Worm (Caenorhabditis elegans) whole organism, L2 larva: Measurements from ENCODE around the gene W09G12.9.
A peak's percentile ranks its signal among the peaks of the same experiment; 100 is the strongest.

Experiments used
- F13H6.1 ChIP-seq: sonication (generic microtip); optimal IDR thresholded peaks from 2 replicates; lab custom pipeline; 2016; ENCODE audit warnings: missing genetic modification characterization, missing compliant biosample characterization
- dmd-4 ChIP-seq: sonication (generic microtip); optimal IDR thresholded peaks from 2 replicates; lab custom pipeline; 2017; ENCODE audit warnings: missing biosample characterization, missing genetic modification characterization
- egl-27 ChIP-seq: sonication (generic microtip); optimal IDR thresholded peaks from 3 replicates; lab custom pipeline; 2017; ENCODE audit warnings: missing biosample characterization, missing genetic modification reagents, missing genetic modification characterization
- elt-1 ChIP-seq: fragments of 150-350 bp; optimal IDR thresholded peaks from 2 replicates; lab custom pipeline; 2014; ENCODE audit warnings: missing biosample characterization, missing genetic modification characterization
- lin-11 ChIP-seq: fragments of 150-350 bp; sonication (generic microtip); optimal IDR thresholded peaks from 2 replicates; lab custom pipeline; 2014; ENCODE audit warnings: missing biosample characterization, missing genetic modification characterization, inconsistent platforms, mixed read lengths
- nhr-23 ChIP-seq: fragments of 150-350 bp; optimal IDR thresholded peaks from 2 replicates; lab custom pipeline; 2014; ENCODE audit warnings: missing biosample characterization, missing genetic modification reagents, missing genetic modification characterization
- unc-55 ChIP-seq: fragments of 150-350 bp; sonication (generic microtip); optimal IDR thresholded peaks from 3 replicates; lab custom pipeline; 2014; ENCODE audit warnings: missing biosample characterization, missing genetic modification reagents, missing genetic modification characterization
- unc-62 ChIP-seq: fragments of 150-350 bp; optimal IDR thresholded peaks from 2 replicates; lab custom pipeline; 2014; ENCODE audit warnings: missing biosample characterization, missing genetic modification reagents, missing genetic modification characterization
- zag-1 ChIP-seq: fragments of 150-350 bp; optimal IDR thresholded peaks from 2 replicates; lab custom pipeline; 2014; ENCODE audit warnings: missing biosample characterization, missing genetic modification characterization

DNA sequence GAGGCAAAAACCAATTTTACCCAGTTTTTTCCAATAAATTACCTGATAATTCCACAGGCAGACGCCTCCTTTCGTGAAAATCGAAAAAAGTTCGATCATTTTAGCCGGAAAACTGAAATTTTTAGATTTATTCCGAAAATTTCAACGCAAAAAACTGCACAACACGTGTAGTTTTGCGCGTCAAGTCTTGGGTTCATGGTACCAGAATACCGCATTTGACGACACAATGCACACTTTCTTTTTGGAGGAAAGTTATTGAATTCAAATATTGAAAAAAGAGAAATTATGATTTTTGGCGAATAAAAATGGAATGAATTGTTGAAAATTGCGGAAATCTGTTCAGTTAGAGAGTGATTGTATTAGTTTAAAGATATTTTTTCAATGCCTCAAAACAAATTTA, 23.3 kb downstream of the W09G12.9 start, which contains the start of gene F38A1.8:
- TF ChIP-seq nhr-23 (tag; lab: Kevin White, UChicago), result no peak
- peak; percentile 78 for TF ChIP-seq unc-55 (GFP tag; lab: Kevin White, UChicago)
- TF ChIP-seq F13H6.1 (tag; lab: Kevin White, UChicago), result no peak
- TF ChIP-seq egl-27 (tag; lab: Kevin White, UChicago), result no peak
- no peak for TF ChIP-seq unc-62 (GFP tag; lab: Kevin White, UChicago)
- no peak for TF ChIP-seq lin-11 (tag; lab: Kevin White, UChicago)
- no peak for TF ChIP-seq dmd-4 (tag; lab: Kevin White, UChicago)
- no peak for TF ChIP-seq elt-1 (tag; lab: Kevin White, UChicago)
- no peak for TF ChIP-seq zag-1 (tag; lab: Kevin White, UChicago)
